Worm (Caenorhabditis elegans) whole organism, young adult: Measurements from ENCODE around the gene B0432.10.

Experiments
- B0261.1 ChIP-seq: sonication (generic microtip); optimal IDR thresholded peaks from 2 replicates; lab custom pipeline; 2016; ENCODE audit warnings: mild to moderate bottlenecking, missing genetic modification characterization, moderate library complexity, missing compliant biosample characterization
- D2030.7 ChIP-seq: fragments of 200-800 bp; sonication (Bioruptor generic); IDR thresholded peaks from 2 replicates; pipeline ENCODE4 v1.3.6; 2022; ENCODE audit warnings: missing genetic modification reagents, missing genetic modification characterization, missing compliant biosample characterization
- F23B12.7 ChIP-seq: sonication (generic microtip); optimal IDR thresholded peaks from 2 replicates; lab custom pipeline; 2017; ENCODE audit warnings: missing genetic modification characterization, mild to moderate bottlenecking, missing compliant biosample characterization, antibody characterized with exemption, moderate library complexity; ENCODE audit not compliant: insufficient read depth
- F37B4.10 ChIP-seq: fragments of 200-800 bp; sonication (Bioruptor generic); IDR thresholded peaks from 2 replicates; pipeline ENCODE4 v1.3.6; 2022; ENCODE audit warnings: missing genetic modification characterization, missing compliant biosample characterization
- F49E8.2 ChIP-seq: sonication (generic microtip); optimal IDR thresholded peaks from 3 replicates; lab custom pipeline; 2017; ENCODE audit warnings: missing genetic modification characterization, mild to moderate bottlenecking, missing compliant biosample characterization, antibody characterized with exemption, moderate library complexity; ENCODE audit not compliant: insufficient read depth
- F55B11.4 ChIP-seq: sonication (generic microtip); optimal IDR thresholded peaks from 2 replicates; lab custom pipeline; 2016; ENCODE audit warnings: missing compliant biosample characterization, missing genetic modification characterization, borderline replicate concordance; ENCODE audit not compliant: insufficient read depth
- F57C9.4 ChIP-seq: sonication (generic microtip); optimal IDR thresholded peaks from 2 replicates; lab custom pipeline; 2017; ENCODE audit warnings: mild to moderate bottlenecking, missing genetic modification characterization, missing compliant biosample characterization
- K11D2.4 ChIP-seq: fragments of 200-800 bp; sonication (Bioruptor generic); IDR thresholded peaks from 2 replicates; pipeline ENCODE4 v1.3.6; 2022; ENCODE audit warnings: missing genetic modification reagents, missing genetic modification characterization, missing compliant biosample characterization
- K12H6.12 ChIP-seq: fragments of 200-800 bp; sonication (Bioruptor generic); optimal IDR thresholded peaks from 2 replicates; lab custom pipeline; 2018; ENCODE audit warnings: mild to moderate bottlenecking, missing genetic modification characterization, missing compliant biosample characterization
- T07F8.4 ChIP-seq: sonication (generic microtip); optimal IDR thresholded peaks from 2 replicates; lab custom pipeline; 2016; ENCODE audit warnings: mild to moderate bottlenecking, missing genetic modification characterization, moderate library complexity, missing compliant biosample characterization
- Y53G8AR.9 ChIP-seq: fragments of 200-800 bp; sonication (Bioruptor generic); conservative IDR thresholded peaks from 2 replicates; pipeline ENCODE4 v1.3.6; 2022; ENCODE audit warnings: missing genetic modification reagents, missing genetic modification characterization, missing compliant biosample characterization
- Y79H2A.3 ChIP-seq: fragments of 200-800 bp; sonication (Bioruptor generic); conservative IDR thresholded peaks from 2 replicates; pipeline ENCODE4 v1.3.6; 2022; ENCODE audit warnings: missing genetic modification reagents, missing genetic modification characterization, missing compliant biosample characterization
- aptf-2 ChIP-seq: fragments of 200-800 bp; sonication (Bioruptor generic); conservative IDR thresholded peaks from 2 replicates; pipeline ENCODE4 v1.3.6; 2022; ENCODE audit warnings: missing genetic modification reagents, missing genetic modification characterization, missing compliant biosample characterization
- attf-3 ChIP-seq: fragments of 200-800 bp; sonication (Bioruptor generic); conservative IDR thresholded peaks from 2 replicates; pipeline ENCODE4 v1.3.6; 2022; ENCODE audit warnings: missing genetic modification reagents, missing genetic modification characterization, missing compliant biosample characterization
- bed-1 ChIP-seq: fragments of 200-800 bp; sonication (Bioruptor generic); IDR thresholded peaks from 2 replicates; pipeline ENCODE4 v1.3.6; 2022; ENCODE audit warnings: missing genetic modification reagents, missing genetic modification characterization, missing compliant biosample characterization
- bed-2 ChIP-seq: fragments of 200-800 bp; sonication (Bioruptor generic); IDR thresholded peaks from 2 replicates; pipeline ENCODE4 v1.3.6; 2022; ENCODE audit warnings: missing genetic modification reagents, missing genetic modification characterization, missing compliant biosample characterization
- ccch-3 ChIP-seq: fragments of 200-800 bp; sonication (Bioruptor generic); optimal IDR thresholded peaks from 2 replicates; lab custom pipeline; 2018; ENCODE audit warnings: mild to moderate bottlenecking, missing genetic modification characterization, missing compliant biosample characterization
- cebp-1 ChIP-seq, 2 experiments: fragments of 200-800 bp in 1 of 2; sonication (Bioruptor generic) in 1 of 2; sonication (generic microtip) in 1 of 2; IDR thresholded peaks in 1 of 2; optimal IDR thresholded peaks in 1 of 2; 2 replicates each; pipeline versions ENCODE4 v1.3.6 to Lab custom; 2017 to 2022; ENCODE audit warnings: missing compliant biosample characterization in 2 of 2, missing genetic modification characterization in 2 of 2, mild to moderate bottlenecking in 1 of 2, missing genetic modification reagents in 1 of 2, moderate library complexity in 1 of 2
- ceh-40 ChIP-seq: fragments of 200-800 bp; sonication (Bioruptor generic); IDR thresholded peaks from 2 replicates; pipeline ENCODE4 v1.3.6; 2022; ENCODE audit warnings: missing genetic modification characterization, missing compliant biosample characterization
- dox-1 ChIP-seq: fragments of 200-800 bp; sonication (Bioruptor generic); IDR thresholded peaks from 2 replicates; pipeline ENCODE4 v1.3.6; 2022; ENCODE audit warnings: missing genetic modification reagents, missing genetic modification characterization, missing compliant biosample characterization
- dpff-1 ChIP-seq: sonication (generic microtip); optimal IDR thresholded peaks from 2 replicates; lab custom pipeline; 2017; ENCODE audit warnings: mild to moderate bottlenecking, missing genetic modification characterization, missing compliant biosample characterization
- dpl-1 ChIP-seq: fragments of 150-350 bp; optimal IDR thresholded peaks from 2 replicates; lab custom pipeline; 2014; ENCODE audit warnings: missing biosample characterization, missing genetic modification reagents, missing genetic modification characterization
- ekl-4 ChIP-seq: fragments of 200-800 bp; sonication (Bioruptor generic); IDR thresholded peaks from 2 replicates; pipeline ENCODE4 v1.3.6; 2022; ENCODE audit warnings: missing genetic modification reagents, missing genetic modification characterization, missing compliant biosample characterization
- ets-4 ChIP-seq: fragments of 200-800 bp; sonication (Bioruptor generic); optimal IDR thresholded peaks from 2 replicates; lab custom pipeline; 2018; ENCODE audit warnings: mild to moderate bottlenecking, missing genetic modification characterization, missing compliant biosample characterization
- gei-17 ChIP-seq: fragments of 200-800 bp; sonication (Bioruptor generic); optimal IDR thresholded peaks from 2 replicates; lab custom pipeline; 2018; ENCODE audit warnings: mild to moderate bottlenecking, missing genetic modification characterization, missing compliant biosample characterization
- hlh-26 ChIP-seq: fragments of 200-800 bp; sonication (Bioruptor generic); conservative IDR thresholded peaks from 2 replicates; pipeline ENCODE4 v1.3.6; 2022; ENCODE audit warnings: missing genetic modification reagents, missing genetic modification characterization, missing compliant biosample characterization
- let-526 ChIP-seq: fragments of 200-800 bp; sonication (Bioruptor generic); IDR thresholded peaks from 2 replicates; pipeline ENCODE4 v1.3.6; 2022; ENCODE audit warnings: missing genetic modification reagents, missing genetic modification characterization, missing compliant biosample characterization
- lin-40 ChIP-seq: sonication (generic microtip); optimal IDR thresholded peaks from 2 replicates; lab custom pipeline; 2016; ENCODE audit warnings: missing genetic modification characterization, mild to moderate bottlenecking, missing compliant biosample characterization, missing genotype, missing genetic modification reagents
- lsl-1 ChIP-seq: fragments of 200-800 bp; sonication (Bioruptor generic); optimal IDR thresholded peaks from 2 replicates; lab custom pipeline; 2018; ENCODE audit warnings: mild to moderate bottlenecking, missing genetic modification characterization, moderate library complexity, missing compliant biosample characterization
- madf-10 ChIP-seq: sonication (generic microtip); optimal IDR thresholded peaks from 2 replicates; lab custom pipeline; 2016; ENCODE audit warnings: mild to moderate bottlenecking, missing genetic modification characterization, missing compliant biosample characterization
- madf-3 ChIP-seq: fragments of 200-800 bp; sonication (Bioruptor generic); IDR thresholded peaks from 2 replicates; pipeline ENCODE4 v1.3.6; 2022; ENCODE audit warnings: missing genetic modification reagents, missing genetic modification characterization, missing compliant biosample characterization
- mcd-1 ChIP-seq: fragments of 200-800 bp; sonication (Bioruptor generic); IDR thresholded peaks from 2 replicates; pipeline ENCODE4 v1.3.6; 2022; ENCODE audit warnings: missing genetic modification reagents, missing genetic modification characterization, missing compliant biosample characterization
- mes-4 ChIP-seq: sonication (generic microtip); optimal IDR thresholded peaks from 2 replicates; lab custom pipeline; 2016; ENCODE audit warnings: missing genotype, missing genetic modification characterization, missing compliant biosample characterization
- mxl-1 ChIP-seq: sonication (generic microtip); optimal IDR thresholded peaks from 2 replicates; lab custom pipeline; 2016; ENCODE audit warnings: missing genetic modification characterization, missing compliant biosample characterization
- nhr-80 ChIP-seq: sonication (generic microtip); optimal IDR thresholded peaks from 2 replicates; lab custom pipeline; 2016; ENCODE audit warnings: missing genetic modification characterization, missing compliant biosample characterization
- nhr-90 ChIP-seq: sonication (generic microtip); optimal IDR thresholded peaks from 2 replicates; lab custom pipeline; 2016; ENCODE audit warnings: missing genotype, mild to moderate bottlenecking, missing genetic modification characterization, missing compliant biosample characterization
- pbrm-1 ChIP-seq: fragments of 200-800 bp; sonication (Bioruptor generic); IDR thresholded peaks from 2 replicates; pipeline ENCODE4 v1.3.6; 2022; ENCODE audit warnings: missing genetic modification reagents, missing genetic modification characterization, missing compliant biosample characterization
- rcor-1 ChIP-seq: fragments of 200-800 bp; sonication (Bioruptor generic); IDR thresholded peaks from 2 replicates; pipeline ENCODE4 v1.3.6; 2022; ENCODE audit warnings: missing genetic modification reagents, missing genetic modification characterization, missing compliant biosample characterization
- rec-8 ChIP-seq, 2 experiments: sonication (generic microtip); optimal IDR thresholded peaks; 2 replicates each; lab custom pipeline; 2016; ENCODE audit warnings: mild to moderate bottlenecking in 2 of 2, missing genetic modification characterization in 2 of 2, missing genetic modification reagents in 2 of 2, missing genotype in 2 of 2, missing biosample characterization in 1 of 2, missing compliant biosample characterization in 1 of 2, moderate library complexity in 1 of 2
- repo-1 ChIP-seq: sonication (generic microtip); optimal IDR thresholded peaks from 2 replicates; lab custom pipeline; 2017; ENCODE audit warnings: mild to moderate bottlenecking, missing genetic modification characterization, missing compliant biosample characterization
- rpc-1 ChIP-seq, 2 experiments: fragments of 150-350 bp in 1 of 2; sonication (generic microtip) in 1 of 2; optimal IDR thresholded peaks; 2 replicates each; lab custom pipeline; 2014 to 2018; ENCODE audit warnings: missing biosample characterization in 1 of 2, missing genetic modification characterization in 1 of 2, missing genetic modification reagents in 1 of 2, missing genotype in 1 of 2
- sdz-38 ChIP-seq: sonication (generic microtip); optimal IDR thresholded peaks from 2 replicates; lab custom pipeline; 2016; ENCODE audit warnings: missing genotype, missing genetic modification characterization, missing compliant biosample characterization
- zfh-2 ChIP-seq: fragments of 200-800 bp; sonication (Bioruptor generic); conservative IDR thresholded peaks from 2 replicates; pipeline ENCODE4 v1.3.6; 2022; ENCODE audit warnings: missing genetic modification reagents, missing genetic modification characterization, missing compliant biosample characterization

Gene B0432.10

ce11 chrII:285627-286550 lies at the start of gene B0432.10 (continued):
- no peak for TF ChIP-seq rec-8 (tag; optimal IDR thresholded peaks at IDR 0.05; lab: Kevin White, UChicago)
- no peak for TF ChIP-seq Y79H2A.3
- no peak for TF ChIP-seq sdz-38 (tag; lab: Kevin White, UChicago)
- TF ChIP-seq dpl-1 (GFP tag; lab: Kevin White, UChicago): peak; percentile 86
- 0 out of 2 replicates have a peak, but pooled peaks have one; percentile 48 for TF ChIP-seq D2030.7 (GFP tag; lab: Robert Waterston, UW)
- no peak for TF ChIP-seq mxl-1 (tag; lab: Kevin White, UChicago)
- no peak for TF ChIP-seq ets-4 (GFP tag; lab: Kevin White, UChicago)
- TF ChIP-seq bed-1 (GFP tag; lab: Robert Waterston, UW): no peak
- no peak for TF ChIP-seq dpff-1
- peak; percentile 59 for TF ChIP-seq dox-1 (GFP tag; lab: Robert Waterston, UW)
- TF ChIP-seq nhr-80 (tag; lab: Kevin White, UChicago): peak; percentile 6
- no peak for TF ChIP-seq mes-4
- peak; percentile 28 for TF ChIP-seq lsl-1 (GFP tag; lab: Kevin White, UChicago)
- TF ChIP-seq hlh-26 (GFP tag; lab: Robert Waterston, UW): no peak
- TF ChIP-seq ceh-40 (GFP tag; lab: Robert Waterston, UW): no peak
- peak; percentile 70; the same call in 1 of the 2 replicates for TF ChIP-seq K11D2.4 (GFP tag; lab: Robert Waterston, UW)
- TF ChIP-seq K12H6.12 (tag; lab: Kevin White, UChicago): peak; percentile 44
- peak; percentile 47 for TF ChIP-seq rcor-1 (GFP tag; lab: Robert Waterston, UW)
- no peak for TF ChIP-seq zfh-2 (GFP tag; lab: Robert Waterston, UW)
- no peak for TF ChIP-seq F57C9.4 (tag; lab: Kevin White, UChicago)
- peak; percentile 46; the same call in 1 of the 2 replicates for TF ChIP-seq pbrm-1 (GFP tag; lab: Robert Waterston, UW)
- peak; percentile 78; the same call in 1 of the 2 replicates for TF ChIP-seq Y53G8AR.9 (GFP tag; lab: Robert Waterston, UW)
- 0 out of 2 replicates have a peak, but pooled peaks have one; percentile 20 for TF ChIP-seq attf-3 (GFP tag; lab: Robert Waterston, UW)
- no peak for TF ChIP-seq aptf-2 (GFP tag; lab: Robert Waterston, UW)
- TF ChIP-seq F23B12.7 (tag; lab: Kevin White, UChicago): peak; percentile 75
- no peak for TF ChIP-seq cebp-1 (GFP tag; IDR thresholded peaks at IDR 0.05; lab: Robert Waterston, UW)
- peak; percentile 65 for TF ChIP-seq cebp-1 (tag; optimal IDR thresholded peaks at IDR 0.05; lab: Kevin White, UChicago)
- TF ChIP-seq repo-1 (tag; lab: Kevin White, UChicago): no peak
- no peak for TF ChIP-seq gei-17 (GFP tag; lab: Kevin White, UChicago)
- TF ChIP-seq rpc-1 (optimal IDR thresholded peaks at IDR 0.05; lab: Kevin White, UChicago): no peak
- no peak for TF ChIP-seq rpc-1 (tag; optimal IDR thresholded peaks at IDR 0.05; lab: Kevin White, UChicago)
- TF ChIP-seq ccch-3 (GFP tag; lab: Kevin White, UChicago): no peak
- no peak for TF ChIP-seq F37B4.10 (GFP tag; lab: Robert Waterston, UW)
- TF ChIP-seq ekl-4 (GFP tag; lab: Robert Waterston, UW): peak; percentile 33; the same call in 1 of the 2 replicates
- TF ChIP-seq nhr-90 (tag; lab: Kevin White, UChicago): no peak
- peak; percentile 83 for TF ChIP-seq lin-40 (tag; lab: Kevin White, UChicago)
- no peak for TF ChIP-seq F55B11.4 (tag; lab: Kevin White, UChicago)
- 0 out of 2 replicates have a peak, but pooled peaks have one; percentile 26 for TF ChIP-seq madf-3 (GFP tag; lab: Robert Waterston, UW)
- TF ChIP-seq B0261.1 (tag; lab: Kevin White, UChicago): no peak
- no peak for TF ChIP-seq let-526 (GFP tag; lab: Robert Waterston, UW)
- TF ChIP-seq madf-10 (tag; lab: Kevin White, UChicago): no peak
- no peak for TF ChIP-seq T07F8.4 (tag; lab: Kevin White, UChicago)
- TF ChIP-seq bed-2 (GFP tag; lab: Robert Waterston, UW): no peak
- peak; percentile 81 for TF ChIP-seq mcd-1
- no peak for TF ChIP-seq F49E8.2 (tag; lab: Kevin White, UChicago)
